Fruit fly (Drosophila melanogaster) whole organism, embryonic: ENCODE results near the gene Ir94a.

Experiments used
- Antp ChIP-seq: fragments of 200-800 bp; sonication (Bioruptor generic); optimal IDR thresholded peaks from 3 replicates; lab custom pipeline; 2016; ENCODE audit warnings: missing biosample characterization, missing genetic modification characterization
- Awh ChIP-seq: fragments of 200-800 bp; sonication (Bioruptor generic); IDR thresholded peaks from 2 replicates; pipeline ENCODE4, ENCODE4 v1.3.6; 2022; ENCODE audit warnings: missing biosample characterization, missing genetic modification characterization
- Blimp-1 ChIP-seq: fragments of 200-800 bp; sonication (Bioruptor generic); optimal IDR thresholded peaks from 3 replicates; lab custom pipeline; 2018; ENCODE audit warnings: missing biosample characterization, missing genetic modification characterization, mild to moderate bottlenecking, moderate library complexity, missing genetic modification reagents
- BtbVII ChIP-seq: fragments of 200-800 bp; sonication (Bioruptor generic); optimal IDR thresholded peaks from 3 replicates; lab custom pipeline; 2017; ENCODE audit warnings: missing biosample characterization, mild to moderate bottlenecking, missing genetic modification characterization
- CG10209 ChIP-seq: fragments of 200-800 bp; sonication (Bioruptor generic); optimal IDR thresholded peaks from 3 replicates; lab custom pipeline; 2017; ENCODE audit warnings: missing biosample characterization, mild to moderate bottlenecking, missing genetic modification characterization, missing genetic modification reagents
- CG11723 ChIP-seq: fragments of 200-800 bp; sonication (Bioruptor generic); optimal IDR thresholded peaks from 2 replicates; lab custom pipeline; 2017; ENCODE audit warnings: missing biosample characterization, mild to moderate bottlenecking, missing genetic modification characterization
- CG13123 ChIP-seq: fragments of 200-800 bp; sonication (Bioruptor generic); optimal IDR thresholded peaks from 2 replicates; lab custom pipeline; 2016; ENCODE audit warnings: missing biosample characterization, missing genetic modification characterization
- CG13287 ChIP-seq: fragments of 200-800 bp; sonication (Bioruptor generic); IDR thresholded peaks from 2 replicates; pipeline ENCODE4 v1.3.6; 2022; ENCODE audit warnings: missing biosample characterization, missing genetic modification characterization; ENCODE audit not compliant: partially characterized antibody
- CG14050 ChIP-seq: fragments of 200-800 bp; sonication (Bioruptor generic); IDR thresholded peaks from 3 replicates; pipeline ENCODE4 v1.3.6; 2022; ENCODE audit warnings: missing biosample characterization, missing genetic modification characterization
- CG14710 ChIP-seq: fragments of 200-800 bp; sonication (Bioruptor generic); optimal IDR thresholded peaks from 3 replicates; lab custom pipeline; 2019; ENCODE audit warnings: missing biosample characterization, mild to moderate bottlenecking, missing genetic modification characterization, moderate library complexity
- CG17612 ChIP-seq: fragments of 200-800 bp; sonication (Bioruptor generic); IDR thresholded peaks from 2 replicates; pipeline ENCODE4 v1.3.6; 2022; ENCODE audit warnings: missing biosample characterization, missing genetic modification characterization
- CG18262 ChIP-seq: fragments of 200-800 bp; optimal IDR thresholded peaks from 3 replicates; lab custom pipeline; 2019; ENCODE audit warnings: missing biosample characterization, mild to moderate bottlenecking, missing genetic modification characterization, moderate library complexity
- CG2712 ChIP-seq: fragments of 200-800 bp; optimal IDR thresholded peaks from 3 replicates; lab custom pipeline; 2019; ENCODE audit warnings: missing biosample characterization, mild to moderate bottlenecking, missing genetic modification characterization, moderate library complexity
- CG30020 ChIP-seq: fragments of 200-800 bp; optimal IDR thresholded peaks from 2 replicates; lab custom pipeline; 2019; ENCODE audit warnings: missing biosample characterization, mild to moderate bottlenecking, missing genetic modification characterization, moderate library complexity
- CG32532 ChIP-seq: fragments of 200-800 bp; sonication (Bioruptor generic); IDR thresholded peaks from 2 replicates; pipeline ENCODE4 v1.3.6; 2022; ENCODE audit warnings: missing biosample characterization, missing genetic modification characterization
- CG32767 ChIP-seq: fragments of 200-800 bp; sonication (Bioruptor generic); IDR thresholded peaks from 2 replicates; pipeline ENCODE4 v1.3.6; 2022; ENCODE audit warnings: missing biosample characterization, missing genetic modification characterization
- CG43689 ChIP-seq: fragments of 200-800 bp; sonication (Bioruptor generic); IDR thresholded peaks from 2 replicates; pipeline ENCODE4 v1.3.6; 2022; ENCODE audit warnings: missing biosample characterization, missing genetic modification characterization
- CG5180 ChIP-seq: fragments of 200-800 bp; sonication (Bioruptor generic); optimal IDR thresholded peaks from 3 replicates; lab custom pipeline; 2017; ENCODE audit warnings: missing biosample characterization, missing genetic modification characterization, mild to moderate bottlenecking, moderate library complexity, missing genetic modification reagents
- CG7928 ChIP-seq: fragments of 200-800 bp; sonication (Bioruptor generic); optimal IDR thresholded peaks from 2 replicates; lab custom pipeline; 2017; ENCODE audit warnings: missing biosample characterization, mild to moderate bottlenecking, missing genetic modification characterization
- CG9215 ChIP-seq: fragments of 200-800 bp; sonication (Bioruptor generic); IDR thresholded peaks from 2 replicates; pipeline ENCODE4 v1.3.6; 2022; ENCODE audit warnings: missing biosample characterization, missing genetic modification characterization
- CTCF ChIP-seq: fragments of 200-800 bp; sonication (Bioruptor generic); optimal IDR thresholded peaks from 2 replicates; lab custom pipeline; 2017; ENCODE audit warnings: missing biosample characterization, mild to moderate bottlenecking, missing genetic modification characterization, moderate library complexity
- CkIIα-i1 ChIP-seq: fragments of 200-800 bp; sonication (Bioruptor generic); IDR thresholded peaks from 2 replicates; pipeline ENCODE4 v1.3.6; 2022; ENCODE audit warnings: missing biosample characterization, missing genetic modification characterization
- CrebB ChIP-seq: fragments of 200-800 bp; sonication (Bioruptor generic); optimal IDR thresholded peaks from 3 replicates; lab custom pipeline; 2018; ENCODE audit warnings: missing biosample characterization, mild to moderate bottlenecking, missing genetic modification characterization
- D19B ChIP-seq: fragments of 200-800 bp; sonication (Bioruptor generic); optimal IDR thresholded peaks from 2 replicates; lab custom pipeline; 2017; ENCODE audit warnings: missing biosample characterization, mild to moderate bottlenecking, missing genetic modification characterization
- Dref ChIP-seq: fragments of 200-800 bp; sonication (Bioruptor generic); IDR thresholded peaks from 2 replicates; pipeline ENCODE4 v1.3.6; 2022; ENCODE audit warnings: missing biosample characterization, missing genetic modification characterization
- Gug ChIP-seq: fragments of 200-800 bp; sonication (Bioruptor generic); IDR thresholded peaks from 4 replicates; pipeline ENCODE4 v1.3.6; 2022; ENCODE audit warnings: missing biosample characterization, missing genetic modification characterization
- Hr39 ChIP-seq: fragments of >200 bp; optimal IDR thresholded peaks from 2 replicates; lab custom pipeline; 2017
- Max ChIP-seq: fragments of 200-800 bp; sonication (Bioruptor generic); optimal IDR thresholded peaks from 2 replicates; lab custom pipeline; 2016; ENCODE audit warnings: missing biosample characterization, mild to moderate bottlenecking, missing genetic modification characterization
- NFAT ChIP-seq: fragments of 200-800 bp; sonication (Bioruptor generic); IDR thresholded peaks from 2 replicates; pipeline ENCODE4 v1.3.6; 2022; ENCODE audit warnings: missing biosample characterization, missing genetic modification characterization
- Nf-YA ChIP-seq: fragments of 200-800 bp; sonication (Bioruptor generic); IDR thresholded peaks from 2 replicates; pipeline ENCODE4 v1.3.6; 2022; ENCODE audit warnings: missing biosample characterization, missing genetic modification characterization
- Nf-YB ChIP-seq: fragments of 200-800 bp; sonication (Bioruptor generic); optimal IDR thresholded peaks from 3 replicates; lab custom pipeline; 2019; ENCODE audit warnings: missing biosample characterization, mild to moderate bottlenecking, missing genetic modification characterization, moderate library complexity
- Scr ChIP-seq: fragments of 200-800 bp; sonication (Bioruptor generic); IDR thresholded peaks from 2 replicates; pipeline ENCODE4 v1.3.6; 2022; ENCODE audit warnings: missing biosample characterization, missing genetic modification characterization; ENCODE audit not compliant: partially characterized antibody
- al ChIP-seq: fragments of 200-800 bp; sonication (Bioruptor generic); IDR thresholded peaks from 2 replicates; pipeline ENCODE4 v1.3.6; 2022; ENCODE audit warnings: missing biosample characterization, missing genetic modification characterization
- ash1 ChIP-seq: fragments of 200-800 bp; sonication (Bioruptor generic); optimal IDR thresholded peaks from 2 replicates; lab custom pipeline; 2018; ENCODE audit warnings: missing biosample characterization, mild to moderate bottlenecking, missing genetic modification characterization
- ato ChIP-seq: fragments of 200-800 bp; sonication (Bioruptor generic); IDR thresholded peaks from 2 replicates; pipeline ENCODE4 v1.3.6; 2022; ENCODE audit warnings: missing biosample characterization, missing genetic modification characterization; ENCODE audit not compliant: partially characterized antibody
- br ChIP-seq: fragments of >200 bp; optimal IDR thresholded peaks from 2 replicates; lab custom pipeline; 2017
- fu2 ChIP-seq: fragments of 200-800 bp; sonication (Bioruptor generic); optimal IDR thresholded peaks from 2 replicates; lab custom pipeline; 2016; ENCODE audit warnings: missing biosample characterization, missing genetic modification characterization
- gcm2 ChIP-seq: fragments of 200-800 bp; sonication (Bioruptor generic); optimal IDR thresholded peaks from 2 replicates; lab custom pipeline; 2016; ENCODE audit warnings: missing biosample characterization, missing genetic modification characterization
- hb ChIP-seq: fragments of 200-800 bp; sonication (Bioruptor generic); IDR thresholded peaks from 3 replicates; pipeline ENCODE4 v1.3.6; 2022; ENCODE audit warnings: missing biosample characterization, missing genetic modification characterization; ENCODE audit not compliant: partially characterized antibody
- lbe ChIP-seq: fragments of 200-800 bp; sonication (Bioruptor generic); optimal IDR thresholded peaks from 2 replicates; lab custom pipeline; 2016; ENCODE audit warnings: missing biosample characterization, mild to moderate bottlenecking, missing genetic modification characterization
- nau ChIP-seq: fragments of 200-800 bp; sonication (Bioruptor generic); optimal IDR thresholded peaks from 3 replicates; lab custom pipeline; 2017; ENCODE audit warnings: missing biosample characterization, mild to moderate bottlenecking, missing genetic modification characterization, missing genetic modification reagents
- org-1 ChIP-seq: fragments of 200-800 bp; sonication (Bioruptor generic); optimal IDR thresholded peaks from 2 replicates; lab custom pipeline; 2017; ENCODE audit warnings: missing biosample characterization, missing genetic modification characterization
- sens ChIP-seq: fragments of 200-800 bp; sonication (Bioruptor generic); peaks from one replicate; lab custom pipeline; 2016; ENCODE audit warnings: missing biosample characterization, missing genetic modification characterization
- sens-2 ChIP-seq: fragments of 200-800 bp; sonication (Bioruptor generic); IDR thresholded peaks from 2 replicates; pipeline ENCODE4 v1.3.6; 2022; ENCODE audit warnings: missing biosample characterization, missing genetic modification characterization
- sug ChIP-seq: fragments of 200-800 bp; optimal IDR thresholded peaks from 2 replicates; lab custom pipeline; 2019; ENCODE audit warnings: missing biosample characterization, mild to moderate bottlenecking, missing genetic modification characterization, moderate library complexity
- tll ChIP-seq, 2 experiments: fragments of 200-800 bp in 1 of 2; fragments of >200 bp in 1 of 2; sonication (Bioruptor generic) in 1 of 2; optimal IDR thresholded peaks; 2 replicates each; lab custom pipeline; 2017 to 2019; ENCODE audit warnings: missing biosample characterization in 2 of 2, missing genetic modification characterization in 2 of 2, mild to moderate bottlenecking in 1 of 2, moderate library complexity in 1 of 2
- trem ChIP-seq: fragments of 200-800 bp; optimal IDR thresholded peaks from 3 replicates; lab custom pipeline; 2019; ENCODE audit warnings: missing biosample characterization, mild to moderate bottlenecking, missing genetic modification characterization, moderate library complexity
- trh ChIP-seq: fragments of 200-800 bp; sonication (Bioruptor generic); optimal IDR thresholded peaks from 2 replicates; lab custom pipeline; 2016; ENCODE audit warnings: missing biosample characterization, missing genetic modification characterization
- twi ChIP-seq: fragments of 200-800 bp; optimal IDR thresholded peaks from 2 replicates; lab custom pipeline; 2019; ENCODE audit warnings: missing biosample characterization, mild to moderate bottlenecking, missing genetic modification characterization, moderate library complexity
- vvl ChIP-seq: fragments of 200-800 bp; sonication (Bioruptor generic); IDR thresholded peaks from 2 replicates; pipeline ENCODE4 v1.3.6; 2022; ENCODE audit warnings: missing biosample characterization, missing genetic modification characterization
- wor ChIP-seq: fragments of 200-800 bp; sonication (Bioruptor generic); IDR thresholded peaks from 2 replicates; pipeline ENCODE4 v1.3.6; 2022; ENCODE audit warnings: missing biosample characterization, missing genetic modification characterization

The Ir94a gene

dm6 chr3R:22133337-22134014 lies 20.2 kb downstream of the Ir94a start, which contains the start of gene SKIP (continued):
- peak; percentile 39; the same call in 1 of the 4 replicates for TF ChIP-seq Gug
- peak; percentile 14 for TF ChIP-seq CG18262 (tag; lab: Kevin White, UChicago)
- TF ChIP-seq wor, result no peak
- TF ChIP-seq CG17612 (GFP tag; lab: Robert Waterston, UW), result no peak
- no peak for TF ChIP-seq lbe (GFP tag; lab: Kevin White, UChicago)
- TF ChIP-seq ash1 (GFP tag; lab: Kevin White, UChicago), result peak; percentile 61
- TF ChIP-seq al (GFP tag; lab: Robert Waterston, UW), result no peak
- no peak for TF ChIP-seq CkIIα-i1
- TF ChIP-seq vvl, result peak; percentile 77
- 0 out of 3 replicates have a peak, but pooled peaks have one; percentile 9 for TF ChIP-seq CG14050 (GFP tag; lab: Robert Waterston, UW)
- TF ChIP-seq BtbVII (GFP tag; lab: Kevin White, UChicago), result no peak
- peak; percentile 60 for TF ChIP-seq CG13287 (GFP tag; lab: Robert Waterston, UW)
- peak; percentile 22; the same call in 1 of the 3 replicates for TF ChIP-seq hb (GFP tag; lab: Robert Waterston, UW)
- no peak for TF ChIP-seq Awh (GFP tag; lab: Robert Waterston, UW)
- TF ChIP-seq fu2 (GFP tag; lab: Kevin White, UChicago), result no peak
- TF ChIP-seq Hr39 (lab: Kevin White, UChicago), result no peak
- peak; percentile 37; the same call in 1 of the 2 replicates for TF ChIP-seq NFAT (GFP tag; lab: Robert Waterston, UW)
- TF ChIP-seq CG30020 (tag; lab: Kevin White, UChicago), result no peak
- no peak for TF ChIP-seq CG32767 (GFP tag; lab: Robert Waterston, UW)
- TF ChIP-seq sens (GFP tag; lab: Kevin White, UChicago), result peak; percentile 89
- no peak for TF ChIP-seq D19B (GFP tag; lab: Kevin White, UChicago)
- no peak; the same call in 1 of the 2 replicates for TF ChIP-seq Dref
- no peak for TF ChIP-seq Nf-YA (GFP tag; lab: Robert Waterston, UW)
- no peak for TF ChIP-seq gcm2 (GFP tag; lab: Kevin White, UChicago)
- TF ChIP-seq CG32532 (GFP tag; lab: Robert Waterston, UW), result no peak
- no peak for TF ChIP-seq CG13123 (GFP tag; lab: Kevin White, UChicago)
- TF ChIP-seq CG43689 (GFP tag; lab: Robert Waterston, UW), result no peak
- peak; percentile 28 for TF ChIP-seq CG14710 (tag; lab: Kevin White, UChicago)
- no peak for TF ChIP-seq CG7928 (GFP tag; lab: Kevin White, UChicago)
- TF ChIP-seq Blimp-1 (GFP tag; lab: Kevin White, UChicago), result peak; percentile 20
- peak; percentile 34 for TF ChIP-seq sug (tag; lab: Kevin White, UChicago)
- TF ChIP-seq CG9215, result no peak
- no peak for TF ChIP-seq br (lab: Kevin White, UChicago)
- peak; percentile 41 for TF ChIP-seq CrebB (tag; lab: Kevin White, UChicago)
- TF ChIP-seq sens-2 (GFP tag; lab: Robert Waterston, UW), result no peak
- TF ChIP-seq CG5180 (GFP tag; lab: Kevin White, UChicago), result peak; percentile 100
- no peak for TF ChIP-seq org-1 (GFP tag; lab: Kevin White, UChicago)
- no peak; the same call in 1 of the 2 replicates for TF ChIP-seq Scr (GFP tag; lab: Robert Waterston, UW)
- peak; percentile 42 for TF ChIP-seq trem
- peak; percentile 9 for TF ChIP-seq CTCF (GFP tag; lab: Kevin White, UChicago)
- TF ChIP-seq nau (GFP tag; lab: Kevin White, UChicago), result no peak
- TF ChIP-seq CG11723 (GFP tag; lab: Kevin White, UChicago), result no peak
- peak; percentile 11 for TF ChIP-seq twi (tag; lab: Kevin White, UChicago)
- TF ChIP-seq ato (GFP tag; lab: Robert Waterston, UW), result peak; percentile 59; the same call in 1 of the 2 replicates
- TF ChIP-seq Nf-YB, result no peak
- no peak for TF ChIP-seq trh (GFP tag; lab: Kevin White, UChicago)
- peak; percentile 25 for TF ChIP-seq Antp (GFP tag; lab: Kevin White, UChicago)
- TF ChIP-seq Max (GFP tag; lab: Kevin White, UChicago), result peak; percentile 57
- no peak for TF ChIP-seq tll (GFP tag; optimal IDR thresholded peaks at IDR 0.05; lab: Kevin White, UChicago)
- TF ChIP-seq CG2712 (tag; lab: Kevin White, UChicago), result peak; percentile 28
- TF ChIP-seq CG10209 (GFP tag; lab: Kevin White, UChicago), result no peak
